Worm (Caenorhabditis elegans) whole organism, L4/young adult: Measurements from ENCODE around the gene wapl-1.

Source experiments
- W03F9.2 ChIP-seq: fragments of 150-350 bp; optimal IDR thresholded peaks from 2 replicates; lab custom pipeline; 2014; ENCODE audit warnings: missing biosample characterization, missing genetic modification characterization
- him-1 ChIP-seq: sonication (generic microtip); optimal IDR thresholded peaks from 2 replicates; lab custom pipeline; 2016; ENCODE audit warnings: missing genotype, missing genetic modification reagents, missing genetic modification characterization, missing compliant biosample characterization

ce11 chrIV:4408714-4409113 lies 36.8 kb downstream of the wapl-1 start:
- TF ChIP-seq him-1, result no peak
- TF ChIP-seq W03F9.2 (tag; lab: Kevin White, UChicago), result no peak
